Fruit fly (Drosophila melanogaster) Kc167 (cell line): ENCODE data around the gene Fbp1.

Experiments
- Myc ChIP-seq: fragments of >200 bp; optimal IDR thresholded peaks from 2 replicates; lab custom pipeline; 2017; ENCODE audit warnings: missing external identifiers
- Sin3A ChIP-seq: fragments of >200 bp; optimal IDR thresholded peaks from 2 replicates; lab custom pipeline; 2018; ENCODE audit warnings: missing external identifiers
- psq ChIP-seq: fragments of >200 bp; optimal IDR thresholded peaks from 2 replicates; lab custom pipeline; 2017; ENCODE audit warnings: missing external identifiers

DNA sequence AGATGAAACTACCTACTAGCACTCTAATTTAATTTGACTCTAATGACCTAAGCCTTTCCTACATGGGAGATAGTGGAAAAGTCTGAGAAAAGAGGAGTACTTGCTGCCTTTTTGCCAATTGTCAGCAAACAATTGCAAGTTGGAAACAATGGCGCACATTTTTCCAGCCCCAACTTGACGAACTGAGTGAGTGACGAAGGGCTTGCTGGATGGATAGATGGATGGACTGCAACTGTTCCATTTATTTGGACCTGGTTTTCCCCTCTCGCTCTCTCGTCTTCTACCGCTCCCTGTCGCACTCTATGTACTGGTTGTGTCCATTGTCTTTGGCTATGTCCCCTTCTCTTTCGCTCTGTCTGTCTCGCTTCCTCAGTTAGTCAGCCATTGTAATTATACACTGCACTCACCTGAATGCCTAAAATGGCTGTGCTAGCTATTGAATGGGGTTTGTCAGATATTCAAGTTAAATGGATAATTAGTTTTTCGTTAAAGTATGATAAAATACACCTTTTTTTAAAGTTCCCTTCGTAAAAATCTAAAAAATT, 35.1 kb upstream of the Fbp1 start:
- TF ChIP-seq psq (lab: Kevin White, UChicago) (no peak), Sin3A (lab: Kevin White, UChicago) (no peak), Myc (lab: Kevin White, UChicago) (no peak)
